Worm (Caenorhabditis elegans): ENCODE measurements around the gene T05A12.3.
A peak's percentile ranks its signal among the peaks of the same experiment; 100 is the strongest.

Gene T05A12.3

ce11 chrIV:6925520-6925919 is 38.1 kb upstream of the T05A12.3 start:
- TF ChIP-seq nhr-67 (tag; optimal IDR thresholded peaks at IDR 0.05), result no peak
- TF ChIP-seq egl-5 (tag; optimal IDR thresholded peaks at IDR 0.05), result no peak
- no peak for TF ChIP-seq nhr-12 (tag; optimal IDR thresholded peaks at IDR 0.05)
- TF ChIP-seq nhr-237 (tag; optimal IDR thresholded peaks at IDR 0.05), result no peak
- TF ChIP-seq ZK546.5 (tag; optimal IDR thresholded peaks at IDR 0.05), result no peak
- TF ChIP-seq elt-1 (tag; optimal IDR thresholded peaks at IDR 0.05), result peak; percentile 78
- no peak for TF ChIP-seq fkh-2 (tag; optimal IDR thresholded peaks at IDR 0.05)
- no peak for TF ChIP-seq ztf-11 (tag; optimal IDR thresholded peaks at IDR 0.05)

- TF ChIP-seq nhr-25 (tag; optimal IDR thresholded peaks at IDR 0.05), result no peak
- no peak for TF ChIP-seq nhr-28 (tag; optimal IDR thresholded peaks at IDR 0.05)
- no peak for TF ChIP-seq skn-1 (tag; optimal IDR thresholded peaks at IDR 0.05)
- TF ChIP-seq ceh-82 (tag; optimal IDR thresholded peaks at IDR 0.05), result no peak
Measured at ce11 chrIV:6923070-6923469, 35.6 kb upstream of the T05A12.3 start, which contains the start of gene T22D1.1. TSS of gene T22D1.1 (plus strand) at chrIV:6923370.

ce11 chrIV:6920063-6920462 is 32.6 kb upstream of the T05A12.3 start, which contains the start of gene T22D1.18:
TSS of gene T22D1.18 (minus strand) at chrIV:6920163.
- TF ChIP-seq lin-15B (tag; optimal IDR thresholded peaks at IDR 0.05) (no peak), ztf-11 (tag; optimal IDR thresholded peaks at IDR 0.05) (no peak), jun-1 (tag; optimal IDR thresholded peaks at IDR 0.05) (no peak), nhr-28 (tag; optimal IDR thresholded peaks at IDR 0.05) (no peak), ceh-28 (tag; optimal IDR thresholded peaks at IDR 0.05) (no peak), elt-3 (tag; optimal IDR thresholded peaks at IDR 0.05) (no peak), nhr-23 (tag; optimal IDR thresholded peaks at IDR 0.05) (no peak)

- no peak for TF ChIP-seq nhr-11 (tag; optimal IDR thresholded peaks at IDR 0.05)
- TF ChIP-seq snpc-4 (tag; optimal IDR thresholded peaks at IDR 0.05), result peak; percentile 92
- TF ChIP-seq fkh-10 (GFP tag; optimal IDR thresholded peaks at IDR 0.05), result peak; percentile 70
- TF ChIP-seq aly-2 (tag; optimal IDR thresholded peaks at IDR 0.05), result no peak
- peak; percentile 94 for TF ChIP-seq nhr-23 (tag; optimal IDR thresholded peaks at IDR 0.05)
- no peak for TF ChIP-seq nhr-76 (tag; optimal IDR thresholded peaks at IDR 0.05)
- peak; percentile 78 for TF ChIP-seq lsy-12 (tag; optimal IDR thresholded peaks at IDR 0.05)
- TF ChIP-seq nhr-77 (tag; optimal IDR thresholded peaks at IDR 0.05), result no peak
- TF ChIP-seq ztf-11 (tag; optimal IDR thresholded peaks at IDR 0.05), result no peak
- no peak for TF ChIP-seq unc-62 (GFP tag; optimal IDR thresholded peaks at IDR 0.05)
- TF ChIP-seq elt-1 (tag; optimal IDR thresholded peaks at IDR 0.05), result no peak
- TF ChIP-seq nhr-43 (tag; optimal IDR thresholded peaks at IDR 0.05; ENCODE audit: poor library complexity, severe bottlenecking), result peak; percentile 86
- TF ChIP-seq zag-1 (tag; optimal IDR thresholded peaks at IDR 0.05), result no peak
- peak; percentile 38 for TF ChIP-seq egl-5 (tag; optimal IDR thresholded peaks at IDR 0.05)
- peak; percentile 21 for TF ChIP-seq pqm-1 (tag; optimal IDR thresholded peaks at IDR 0.05)
- no peak for TF ChIP-seq ceh-9 (tag; optimal IDR thresholded peaks at IDR 0.05)
- TF ChIP-seq nhr-25 (tag; optimal IDR thresholded peaks at IDR 0.05), result peak; percentile 80
- TF ChIP-seq nhr-12 (tag; optimal IDR thresholded peaks at IDR 0.05), result no peak
- TF ChIP-seq ZK546.5 (tag; optimal IDR thresholded peaks at IDR 0.05), result no peak
- peak; percentile 26 for TF ChIP-seq ceh-82 (tag; optimal IDR thresholded peaks at IDR 0.05)
- TF ChIP-seq ztf-4 (tag; optimal IDR thresholded peaks at IDR 0.05), result no peak
- peak; percentile 62 for TF ChIP-seq elt-2 (tag; optimal IDR thresholded peaks at IDR 0.05)
- no peak for TF ChIP-seq fkh-2 (tag; optimal IDR thresholded peaks at IDR 0.05)
- peak; percentile 93 for TF ChIP-seq pha-4 (tag; optimal IDR thresholded peaks at IDR 0.05)
- peak; percentile 73 for TF ChIP-seq hmg-11 (tag; optimal IDR thresholded peaks at IDR 0.05)
- TF ChIP-seq sea-2 (GFP tag; optimal IDR thresholded peaks at IDR 0.05), result no peak
- TF ChIP-seq ceh-16 (tag; optimal IDR thresholded peaks at IDR 0.05), result no peak
- no peak for TF ChIP-seq elt-3 (tag; optimal IDR thresholded peaks at IDR 0.05)
- peak; percentile 32 for TF ChIP-seq ama-1 (optimal IDR thresholded peaks at IDR 0.05)
- TF ChIP-seq ceh-28 (tag; optimal IDR thresholded peaks at IDR 0.05), result peak; percentile 27
- TF ChIP-seq R02D3.7 (tag; optimal IDR thresholded peaks at IDR 0.05), result peak; percentile 76
- TF ChIP-seq nfya-1 (tag; optimal IDR thresholded peaks at IDR 0.05; ENCODE audit: insufficient read depth), result peak; percentile 91
- TF ChIP-seq tbx-2 (tag; optimal IDR thresholded peaks at IDR 0.05), result peak; percentile 68
- TF ChIP-seq jun-1 (tag; optimal IDR thresholded peaks at IDR 0.05), result peak; percentile 61
- no peak for TF ChIP-seq unc-39 (tag; optimal IDR thresholded peaks at IDR 0.05)
- peak; percentile 52 for TF ChIP-seq mdl-1 (tag; optimal IDR thresholded peaks at IDR 0.05)
- no peak for TF ChIP-seq eor-1 (tag; optimal IDR thresholded peaks at IDR 0.05)
- no peak for TF ChIP-seq fos-1 (tag; optimal IDR thresholded peaks at IDR 0.05)
- no peak for TF ChIP-seq mml-1 (tag; optimal IDR thresholded peaks at IDR 0.05)
- TF ChIP-seq daf-12 (tag; optimal IDR thresholded peaks at IDR 0.05), result no peak
- TF ChIP-seq lin-15B (tag; optimal IDR thresholded peaks at IDR 0.05), result peak; percentile 95
- TF ChIP-seq lin-39 (tag; optimal IDR thresholded peaks at IDR 0.05), result peak; percentile 60
- TF ChIP-seq nhr-237 (tag; optimal IDR thresholded peaks at IDR 0.05), result no peak
- TF ChIP-seq egl-27 (tag; optimal IDR thresholded peaks at IDR 0.05), result no peak
Measured at ce11 chrIV:6919318-6919717, 31.9 kb upstream of the T05A12.3 start, which contains the start of gene ruvb-2. TSS of gene ruvb-2 (minus strand) at chrIV:6919406.

Measured in whole organism, L3 larva.